Worm (Caenorhabditis elegans) whole organism, dauer: Measurements from ENCODE around the gene ZK287.9.

ENCODE experiments used
- unc-62 ChIP-seq: sonication (generic microtip); optimal IDR thresholded peaks from 2 replicates; lab custom pipeline; 2017; ENCODE audit warnings: missing biosample characterization, missing genetic modification reagents, missing genetic modification characterization

Gene ZK287.9

ce11 chrV:9712418-9713173 is 33.4 kb downstream of the ZK287.9 start:
- no peak for TF ChIP-seq unc-62 (GFP tag; lab: Kevin White, UChicago)

- no peak for TF ChIP-seq unc-62 (GFP tag; lab: Kevin White, UChicago)
These were observed 34.4 kb downstream of the ZK287.9 start, which contains the start of gene F40F9.10 for ce11 chrV:9713532-9713931. TSS of gene F40F9.10 (minus strand) at chrV:9713632.

- no peak for TF ChIP-seq unc-62 (GFP tag; lab: Kevin White, UChicago)
These were observed 35.8 kb downstream of the ZK287.9 start, which contains the start of gene F40F9.3 for ce11 chrV:9714909-9715308. TSS of gene F40F9.3 (plus strand) at chrV:9715209.

ce11 chrV:9716397-9716796 is 37.2 kb downstream of the ZK287.9 start, which contains the start of gene str-188:
TSS of gene str-188 (plus strand) at chrV:9716697.
- no peak for TF ChIP-seq unc-62 (GFP tag; lab: Kevin White, UChicago)

ce11 chrV:9724021-9724671 is 45.0 kb downstream of the ZK287.9 start, which contains the start of gene slcr-46.3:
TSS of gene slcr-46.3 (minus strand) at chrV:9724106.
- TF ChIP-seq unc-62 (GFP tag; lab: Kevin White, UChicago), result no peak

- no peak for TF ChIP-seq unc-62 (GFP tag; lab: Kevin White, UChicago)
These were observed 46.6 kb downstream of the ZK287.9 start for ce11 chrV:9725719-9726118.

- no peak for TF ChIP-seq unc-62 (GFP tag; lab: Kevin White, UChicago)
These were observed 50.5 kb downstream of the ZK287.9 start, which contains the start of the genes aagr-3 and drap-1 for ce11 chrV:9729462-9730162. TSS of gene aagr-3 (minus strand) at chrV:9729512. TSS of gene drap-1 (plus strand) at chrV:9730106.
